Fruit fly (Drosophila melanogaster): ENCODE measurements around the gene CG32756.
A peak's percentile ranks its signal among the peaks of the same experiment; 100 is the strongest.

CG32756 gene

DNA sequence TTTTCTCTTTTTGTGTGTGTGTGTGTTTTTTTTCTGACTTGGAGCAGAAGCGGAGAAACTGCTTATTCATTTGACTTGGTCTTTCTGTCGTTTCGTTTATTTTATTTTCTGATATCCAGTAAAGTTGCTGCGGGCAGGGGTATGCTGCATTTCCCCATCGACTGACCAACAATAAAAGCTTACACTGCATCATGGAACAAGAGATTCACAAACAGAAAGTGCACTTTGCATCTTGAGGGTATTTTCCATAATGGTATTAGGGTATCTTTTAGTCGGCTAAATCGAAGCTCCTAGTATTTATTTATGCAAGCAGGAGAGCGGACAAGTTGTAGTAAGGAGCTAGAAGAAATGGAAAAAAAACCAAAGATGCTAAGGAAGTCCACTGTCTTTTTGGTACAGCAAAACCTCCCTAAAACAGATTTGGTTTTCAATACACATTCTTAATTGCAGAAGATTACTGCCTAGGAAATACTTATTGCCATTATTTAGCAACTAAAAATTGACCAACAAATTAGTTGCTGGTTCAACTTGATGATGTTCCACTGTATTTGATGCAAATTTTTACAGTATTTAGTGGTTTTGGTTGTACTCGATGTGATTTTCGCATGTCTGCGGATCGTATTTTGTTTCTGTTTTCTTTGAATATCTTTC, 13.0 kb upstream of the CG32756 start (continued):
- peak; percentile 82 for TF ChIP-seq CG11762 (GFP tag; optimal IDR thresholded peaks at IDR 0.05; ENCODE audit: insufficient read depth)
- peak; percentile 68 for TF ChIP-seq CG6808 (GFP tag; optimal IDR thresholded peaks at IDR 0.05)
- peak; percentile 68 for TF ChIP-seq esn (GFP tag; optimal IDR thresholded peaks at IDR 0.05)
- TF ChIP-seq CG6854 (GFP tag; optimal IDR thresholded peaks at IDR 0.05): no peak
- peak; percentile 90 for TF ChIP-seq Sox14 (GFP tag; optimal IDR thresholded peaks at IDR 0.05)
- peak; percentile 96 for TF ChIP-seq Eip78C (GFP tag)
- peak; percentile 47 for TF ChIP-seq Sox15 (GFP tag; optimal IDR thresholded peaks at IDR 0.05)
- TF ChIP-seq Lpt (GFP tag; optimal IDR thresholded peaks at IDR 0.05): peak; percentile 82
- TF ChIP-seq Eip75B (GFP tag; optimal IDR thresholded peaks at IDR 0.05): peak; percentile 84
- peak; percentile 79 for TF ChIP-seq dsx (GFP tag; optimal IDR thresholded peaks at IDR 0.05; ENCODE audit: poor library complexity, severe bottlenecking)
- peak; percentile 67 for TF ChIP-seq Met (GFP tag; optimal IDR thresholded peaks at IDR 0.05)
- TF ChIP-seq CG10631 (GFP tag; optimal IDR thresholded peaks at IDR 0.05): peak; percentile 76
- peak; percentile 74 for TF ChIP-seq net (GFP tag; optimal IDR thresholded peaks at IDR 0.05)
- TF ChIP-seq CG32006 (GFP tag; optimal IDR thresholded peaks at IDR 0.05): peak; percentile 83
- TF ChIP-seq lz (GFP tag; optimal IDR thresholded peaks at IDR 0.05): peak; percentile 75
- TF ChIP-seq ss (GFP tag; optimal IDR thresholded peaks at IDR 0.05): peak; percentile 66 to 72

DNA sequence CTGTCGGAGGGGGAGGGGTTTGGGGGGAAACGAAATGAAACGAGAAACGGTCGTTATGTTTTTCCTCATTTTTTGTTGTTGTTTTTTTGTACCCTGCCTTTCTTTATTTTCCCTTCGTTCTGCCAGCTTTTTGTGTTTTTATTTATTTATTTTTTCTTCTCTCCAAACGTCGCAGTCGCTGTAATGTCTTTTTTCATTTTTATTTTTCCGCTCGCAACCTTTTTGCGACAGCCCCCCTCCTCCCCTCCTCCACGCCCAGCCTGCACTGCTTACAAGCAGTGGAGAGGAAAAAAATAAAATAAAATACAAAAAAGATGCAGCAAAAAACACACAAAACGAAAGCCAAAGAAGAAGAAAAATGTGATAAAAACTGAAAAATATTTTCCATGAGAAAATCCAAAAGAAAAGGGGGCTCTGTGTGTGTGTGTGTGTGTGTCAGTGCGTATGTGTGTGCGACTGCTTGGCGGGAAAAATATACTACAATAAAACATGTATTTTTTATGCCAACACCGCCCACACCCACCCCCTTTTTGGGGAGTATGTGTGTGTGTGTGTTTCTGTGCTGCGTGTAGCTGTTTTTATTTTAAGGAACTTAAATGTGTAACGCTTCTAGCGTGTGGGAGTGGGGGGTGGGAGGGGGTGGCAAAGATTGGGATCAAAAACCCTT, 10.3 kb upstream of the CG32756 start:
- TF ChIP-seq CG11294 (GFP tag; IDR thresholded peaks at IDR 0.05) (no peak), Eip75B (GFP tag; optimal IDR thresholded peaks at IDR 0.05) (peak; percentile 41), dsx (GFP tag; optimal IDR thresholded peaks at IDR 0.05; ENCODE audit: poor library complexity, severe bottlenecking) (peak; percentile 75), svp (GFP tag) (no peak), CG11762 (GFP tag; optimal IDR thresholded peaks at IDR 0.05; ENCODE audit: insufficient read depth) (peak; percentile 1), ss (GFP tag; optimal IDR thresholded peaks at IDR 0.05) (peak; percentile 89 to 96), Sox15 (GFP tag; optimal IDR thresholded peaks at IDR 0.05) (no peak), vri (GFP tag; optimal IDR thresholded peaks at IDR 0.05) (no peak), CG10669 (GFP tag; optimal IDR thresholded peaks at IDR 0.05) (peak; percentile 77), Blimp-1 (GFP tag; optimal IDR thresholded peaks at IDR 0.05) (peak; percentile 30), salr (GFP tag; optimal IDR thresholded peaks at IDR 0.05) (peak; percentile 73 to 74), CG3919 (GFP tag; optimal IDR thresholded peaks at IDR 0.05) (peak; percentile 42), esn (GFP tag; optimal IDR thresholded peaks at IDR 0.05) (no peak), fd85E (GFP tag; optimal IDR thresholded peaks at IDR 0.05) (no peak), Met (GFP tag; optimal IDR thresholded peaks at IDR 0.05) (peak; percentile 28), CG16779 (tag; optimal IDR thresholded peaks at IDR 0.05) (peak; percentile 86), CG32006 (GFP tag; optimal IDR thresholded peaks at IDR 0.05) (peak; percentile 84), Hr39 (GFP tag; optimal IDR thresholded peaks at IDR 0.05) (no peak), net (GFP tag; optimal IDR thresholded peaks at IDR 0.05) (peak; percentile 72), CG3032 (tag; optimal IDR thresholded peaks at IDR 0.05) (peak; percentile 85), dac (GFP tag; optimal IDR thresholded peaks at IDR 0.05) (peak; percentile 95), lz (GFP tag; optimal IDR thresholded peaks at IDR 0.05) (no peak), Hr4 (GFP tag; optimal IDR thresholded peaks at IDR 0.05) (peak; percentile 23), Hr38 (GFP tag; optimal IDR thresholded peaks at IDR 0.05) (no peak), CG8632 (GFP tag; optimal IDR thresholded peaks at IDR 0.05) (peak; percentile 47), Gug (GFP tag; IDR thresholded peaks at IDR 0.05) (peak; percentile 55), topi (GFP tag; optimal IDR thresholded peaks at IDR 0.05) (no peak), CG11902 (GFP tag; optimal IDR thresholded peaks at IDR 0.05) (no peak), CG34406 (GFP tag; optimal IDR thresholded peaks at IDR 0.05) (peak; percentile 53), OdsH (GFP tag; optimal IDR thresholded peaks at IDR 0.05) (peak; percentile 46), pdm3 (GFP tag; optimal IDR thresholded peaks at IDR 0.05) (peak; percentile 61), CG9139 (GFP tag; optimal IDR thresholded peaks at IDR 0.05) (peak; percentile 89), CG15336 (GFP tag; IDR thresholded peaks at IDR 0.05) (peak; percentile 67), CG4318 (GFP tag; optimal IDR thresholded peaks at IDR 0.05) (peak; percentile 50), CG1621 (tag; optimal IDR thresholded peaks at IDR 0.05) (peak; percentile 78), CG6792 (GFP tag; optimal IDR thresholded peaks at IDR 0.05) (peak; percentile 42), cyc (GFP tag; optimal IDR thresholded peaks at IDR 0.05) (no peak), CG8119 (GFP tag; IDR thresholded peaks at IDR 0.05) (peak; percentile 79), Ets96B (tag; optimal IDR thresholded peaks at IDR 0.05) (peak; percentile 82), CG6276 (GFP tag; optimal IDR thresholded peaks at IDR 0.05) (peak; percentile 90)

Data from whole organism, prepupa.